Worm (Caenorhabditis elegans) whole organism, L4/young adult: ENCODE measurements around the gene F54D12.9.

Experiments
- W03F9.2 ChIP-seq: fragments of 150-350 bp; optimal IDR thresholded peaks from 2 replicates; lab custom pipeline; 2014; ENCODE audit warnings: missing biosample characterization, missing genetic modification characterization
- dao-5 ChIP-seq: sonication (generic microtip); optimal IDR thresholded peaks from 2 replicates; lab custom pipeline; 2016; ENCODE audit warnings: missing genotype, missing genetic modification characterization, moderate library complexity, missing compliant biosample characterization
- him-1 ChIP-seq: sonication (generic microtip); optimal IDR thresholded peaks from 2 replicates; lab custom pipeline; 2016; ENCODE audit warnings: missing genotype, missing genetic modification reagents, missing genetic modification characterization, missing compliant biosample characterization

The F54D12.9 gene

ce11 chrII:1381618-1382017 lies at the start of gene F54D12.9:
Gene F54D12.9, minus strand, starts transcription at chrII:1381718.
- TF ChIP-seq him-1, result no peak
- no peak for TF ChIP-seq W03F9.2 (tag; lab: Kevin White, UChicago)
- no peak for TF ChIP-seq dao-5

DNA sequence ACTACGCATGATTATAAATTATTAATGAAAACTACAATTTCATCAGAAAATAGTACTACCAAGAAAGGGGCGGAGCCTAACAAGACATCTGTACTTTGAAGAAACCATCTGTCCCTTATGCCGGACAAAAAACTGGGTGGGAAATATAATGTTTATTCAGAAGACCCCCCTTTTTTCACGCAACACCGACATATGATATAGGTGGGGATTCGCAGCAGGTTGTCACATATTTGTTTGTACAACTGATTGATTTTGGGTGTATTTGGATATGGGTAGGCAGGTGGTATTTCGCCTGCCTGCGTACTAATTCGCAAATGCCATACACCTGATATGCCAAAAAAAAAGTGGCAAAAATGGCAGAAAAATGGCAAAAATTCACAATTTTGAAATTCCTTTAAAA lies 42.1 kb upstream of the F54D12.9 start, which contains the start of gene Y51H7C.10:
Gene Y51H7C.10, minus strand, starts transcription at position 101 of the 400 bp plus-strand sequence.
- TF ChIP-seq dao-5, result no peak

DNA sequence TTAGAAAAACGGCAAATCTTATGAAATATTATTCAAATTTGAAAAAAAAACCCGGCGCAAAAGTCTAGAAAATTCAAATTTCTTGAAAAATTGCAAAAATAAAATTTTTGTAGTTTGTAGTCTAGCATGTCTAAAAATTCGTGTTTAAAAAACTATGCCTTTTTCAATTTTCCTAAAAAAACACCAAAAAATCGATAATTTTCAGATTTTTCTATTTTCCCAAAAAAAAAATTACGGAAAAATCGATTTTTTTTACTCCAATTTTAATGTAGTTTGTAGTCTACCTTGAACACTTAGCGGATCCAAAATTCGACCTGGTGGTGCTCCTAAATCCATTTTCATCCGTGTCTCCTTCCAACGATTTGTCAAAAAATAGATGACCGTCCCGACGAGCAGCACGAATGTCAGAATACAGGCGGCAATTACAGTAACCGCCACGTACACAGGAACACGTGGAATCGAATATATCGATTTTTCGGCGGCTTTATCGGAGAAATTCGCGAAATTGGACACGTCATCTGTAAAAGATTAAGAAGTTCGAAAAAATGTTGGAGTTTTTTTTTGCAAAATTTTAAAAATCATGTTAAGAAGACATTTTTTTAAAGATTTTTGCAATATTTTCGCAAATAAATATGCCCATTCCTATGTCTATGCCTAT lies 39.4 kb upstream of the F54D12.9 start:
- TF ChIP-seq W03F9.2 (tag; lab: Kevin White, UChicago) (no peak), dao-5 (no peak), him-1 (no peak)

- TF ChIP-seq W03F9.2 (tag; lab: Kevin White, UChicago) (no peak), dao-5 (no peak), him-1 (no peak)
These were observed 38.5 kb upstream of the F54D12.9 start for ce11 chrII:1419994-1420393.

ce11 chrII:1412359-1412907 lies 30.9 kb upstream of the F54D12.9 start, which contains the start of gene alkb-1:
Gene alkb-1, plus strand, starts transcription at chrII:1412409.
- TF ChIP-seq W03F9.2 (tag; lab: Kevin White, UChicago), result no peak

- TF ChIP-seq him-1 (no peak), W03F9.2 (tag; lab: Kevin White, UChicago) (no peak), dao-5 (no peak)
These were observed 29.9 kb upstream of the F54D12.9 start, which contains the start of gene Y51H7C.9 for ce11 chrII:1411372-1411771. Gene Y51H7C.9, minus strand, starts transcription at chrII:1411472.

- no peak for TF ChIP-seq W03F9.2 (tag; lab: Kevin White, UChicago)
- TF ChIP-seq him-1, result no peak
- TF ChIP-seq dao-5, result no peak
These were observed 21.5 kb upstream of the F54D12.9 start, which contains the start of the genes Y51H7C.41 and cogc-4 for ce11 chrII:1403056-1403455. Gene Y51H7C.41, plus strand, starts transcription at chrII:1403321. Gene cogc-4, plus strand, starts transcription at chrII:1403441.

DNA sequence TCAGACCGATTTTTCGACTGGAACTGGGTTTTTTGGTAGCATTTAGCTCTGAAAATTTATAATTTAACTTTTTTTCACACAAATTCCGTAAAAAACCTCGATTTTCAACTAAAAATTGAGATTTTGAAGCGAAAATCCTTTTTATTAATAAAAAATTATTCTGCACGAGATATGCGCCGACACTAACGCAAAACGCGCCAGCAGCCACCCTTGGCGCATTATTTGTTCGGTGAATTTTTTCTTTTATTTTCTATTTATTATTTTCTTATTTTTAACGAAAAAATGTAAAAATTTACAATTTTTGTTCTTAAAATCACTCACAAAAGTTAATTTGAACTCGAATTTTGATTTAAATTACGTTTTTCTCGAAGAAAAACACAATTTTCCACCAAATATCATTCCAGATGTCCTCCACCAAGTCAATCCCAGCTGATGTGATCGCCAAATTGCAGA lies 20.7 kb upstream of the F54D12.9 start, which contains the start of gene Y51H7C.7:
Gene Y51H7C.7, plus strand, starts transcription at position 403 of the 453 bp plus-strand sequence.
- TF ChIP-seq W03F9.2 (tag; lab: Kevin White, UChicago), result no peak

- TF ChIP-seq dao-5, result no peak
- no peak for TF ChIP-seq him-1
- no peak for TF ChIP-seq W03F9.2 (tag; lab: Kevin White, UChicago)
These were observed 20.0 kb upstream of the F54D12.9 start, which contains the start of gene Y51H7C.8 for ce11 chrII:1401474-1401873. Gene Y51H7C.8, plus strand, starts transcription at chrII:1401774.

- no peak for TF ChIP-seq dao-5
- no peak for TF ChIP-seq him-1
- no peak for TF ChIP-seq W03F9.2 (tag; lab: Kevin White, UChicago)
These were observed 18.6 kb upstream of the F54D12.9 start, which contains the start of gene F54D12.1 for ce11 chrII:1400105-1400504. Gene F54D12.1, plus strand, starts transcription at chrII:1400405.

ce11 chrII:1398396-1398795 lies 16.9 kb upstream of the F54D12.9 start, which contains the start of gene F54D12.2:
Gene F54D12.2, plus strand, starts transcription at chrII:1398696.
- TF ChIP-seq him-1 (no peak), dao-5 (no peak)

DNA sequence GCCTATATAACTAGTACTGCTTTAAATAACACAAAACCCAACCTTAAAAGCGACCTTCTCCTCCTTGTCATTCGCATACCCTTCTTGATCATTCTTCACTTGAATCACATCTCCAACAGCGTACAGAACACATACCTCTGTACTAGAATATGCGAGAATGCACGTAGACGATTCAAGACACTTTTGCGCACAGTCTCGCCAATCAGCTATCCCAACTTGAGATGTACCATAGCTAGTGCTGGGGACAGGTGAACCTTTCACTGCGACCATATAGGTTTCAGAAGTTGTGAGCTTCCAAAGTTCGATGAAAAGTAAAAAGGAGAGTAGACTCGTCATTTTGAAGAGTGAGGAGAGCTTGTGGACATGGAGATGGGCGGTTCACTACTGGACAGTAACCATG lies 16.2 kb upstream of the F54D12.9 start, which contains the start of gene F54D12.8:
Gene F54D12.8, minus strand, starts transcription at position 336 of the 400 bp plus-strand sequence.
- TF ChIP-seq dao-5 (no peak), him-1 (no peak), W03F9.2 (tag; lab: Kevin White, UChicago) (no peak)

ce11 chrII:1386478-1386877 lies 5.0 kb upstream of the F54D12.9 start, which contains the start of gene aat-7:
Gene aat-7, plus strand, starts transcription at chrII:1386870.
- TF ChIP-seq W03F9.2 (tag; lab: Kevin White, UChicago) (no peak), him-1 (no peak), dao-5 (no peak)

- no peak for TF ChIP-seq him-1
- no peak for TF ChIP-seq W03F9.2 (tag; lab: Kevin White, UChicago)
- no peak for TF ChIP-seq dao-5
These were observed 3.8 kb upstream of the F54D12.9 start, which contains the start of gene F54D12.7 for ce11 chrII:1385280-1385679. Gene F54D12.7, minus strand, starts transcription at chrII:1385380.

- TF ChIP-seq him-1 (no peak), dao-5 (no peak), W03F9.2 (tag; lab: Kevin White, UChicago) (no peak)
These were observed 3.3 kb downstream of the F54D12.9 start, which contains the start of gene F54D12.10 for ce11 chrII:1378259-1378658. Gene F54D12.10, minus strand, starts transcription at chrII:1378359.
